Fruit fly (Drosophila melanogaster): ENCODE results near the gene CG14391.

Gene CG14391

dm6 chr3R:12647954-12648353 lies 46.7 kb downstream of the CG14391 start, which contains the start of gene Dtg:
TSS of gene Dtg (plus strand) at chr3R:12648058.
- TF ChIP-seq CG13123 (GFP tag; optimal IDR thresholded peaks at IDR 0.05) (no peak), ttk (GFP tag; IDR thresholded peaks at IDR 0.05) (no peak), jing (GFP tag; optimal IDR thresholded peaks at IDR 0.05) (no peak), oc (tag; optimal IDR thresholded peaks at IDR 0.05) (no peak), CG10431 (GFP tag; optimal IDR thresholded peaks at IDR 0.05) (no peak), CG31224 (GFP tag; IDR thresholded peaks at IDR 0.05) (no peak), ewg (GFP tag; optimal IDR thresholded peaks at IDR 0.05) (no peak), Nf-YB (GFP tag; optimal IDR thresholded peaks at IDR 0.05) (no peak), CG10543 (GFP tag; optimal IDR thresholded peaks at IDR 0.05) (no peak), CG7987 (GFP tag; optimal IDR thresholded peaks at IDR 0.05) (no peak), CG31365 (tag; optimal IDR thresholded peaks at IDR 0.05) (no peak), CG13775 (GFP tag; optimal IDR thresholded peaks at IDR 0.05) (no peak), CG2199 (GFP tag; IDR thresholded peaks at IDR 0.05) (0 out of 3 replicates have a peak, but pooled peaks have one; percentile 41), CG8281 (tag; optimal IDR thresholded peaks at IDR 0.05) (peak; percentile 37), Jarid2 (GFP tag; optimal IDR thresholded peaks at IDR 0.05) (peak; percentile 72), dmrt99B (tag; optimal IDR thresholded peaks at IDR 0.05) (no peak), ERR (GFP tag; optimal IDR thresholded peaks at IDR 0.05) (no peak), lilli (GFP tag; optimal IDR thresholded peaks at IDR 0.05) (no peak), Atf-2 (GFP tag; optimal IDR thresholded peaks at IDR 0.05) (no peak), HLHmδ (GFP tag; optimal IDR thresholded peaks at IDR 0.05) (peak; percentile 82), CG14667 (GFP tag; IDR thresholded peaks at IDR 0.05) (no peak), CG5180 (GFP tag; optimal IDR thresholded peaks at IDR 0.05) (peak; percentile 34), sim (GFP tag; IDR thresholded peaks at IDR 0.05) (no peak), Trl (optimal IDR thresholded peaks at IDR 0.05) (peak in 1 of 2 experiments; percentile 2), Trl (GFP tag; optimal IDR thresholded peaks at IDR 0.05) (no peak), Ets65A (GFP tag) (no peak), gro (GFP tag; optimal IDR thresholded peaks at IDR 0.05) (no peak), CG7556 (GFP tag; optimal IDR thresholded peaks at IDR 0.05) (no peak), emc (GFP tag; optimal IDR thresholded peaks at IDR 0.05) (no peak), CG4360 (GFP tag; IDR thresholded peaks at IDR 0.05) (no peak; the same call in 1 of the 2 replicates), CG12071 (GFP tag; optimal IDR thresholded peaks at IDR 0.05) (no peak), mirr (GFP tag; optimal IDR thresholded peaks at IDR 0.05) (no peak), fd3F (GFP tag; optimal IDR thresholded peaks at IDR 0.05) (no peak), disco-r (GFP tag; optimal IDR thresholded peaks at IDR 0.05) (no peak), CG6175 (GFP tag; IDR thresholded peaks at IDR 0.05) (no peak), CG33557 (GFP tag; optimal IDR thresholded peaks at IDR 0.05) (peak; percentile 24), crp (GFP tag; optimal IDR thresholded peaks at IDR 0.05) (peak in 1 of 2 experiments; percentile 14), CrebB (tag; optimal IDR thresholded peaks at IDR 0.05) (no peak), pan (optimal IDR thresholded peaks at IDR 0.05) (no peak), pan (GFP tag; optimal IDR thresholded peaks at IDR 0.05 in 1 of 2, IDR thresholded peaks at IDR 0.05 in 1 of 2) (no peak), psq (GFP tag; optimal IDR thresholded peaks at IDR 0.05) (no peak), CG11398 (GFP tag; optimal IDR thresholded peaks at IDR 0.05) (no peak), CG12391 (tag; optimal IDR thresholded peaks at IDR 0.05) (no peak), tll (GFP tag; optimal IDR thresholded peaks at IDR 0.05) (peak in 1 of 2 experiments; percentile 93), slbo (GFP tag; IDR thresholded peaks at IDR 0.05) (no peak), Dip3 (GFP tag; optimal IDR thresholded peaks at IDR 0.05) (no peak), Xbp1 (GFP tag; optimal IDR thresholded peaks at IDR 0.05) (no peak), CG34376 (GFP tag; optimal IDR thresholded peaks at IDR 0.05) (no peak), HLH54F (GFP tag; optimal IDR thresholded peaks at IDR 0.05) (no peak), CG7786 (GFP tag; optimal IDR thresholded peaks at IDR 0.05) (no peak), hb (GFP tag; IDR thresholded peaks at IDR 0.05; ENCODE audit: partially characterized antibody) (no peak), ftz-f1 (GFP tag; optimal IDR thresholded peaks at IDR 0.05) (no peak)
